Worm (Caenorhabditis elegans) whole organism, mixed stage, embryonic: ENCODE results near the gene C49C8.1.

Experiments
- M03D4.4 ChIP-seq: sonication (generic microtip); optimal IDR thresholded peaks from 2 replicates; lab custom pipeline; 2017; ENCODE audit warnings: mild to moderate bottlenecking, missing genetic modification characterization, missing compliant biosample characterization
- elt-3 ChIP-seq: fragments of 150-350 bp; optimal IDR thresholded peaks from 2 replicates; lab custom pipeline; 2014; ENCODE audit warnings: missing biosample characterization, missing genetic modification characterization

ce11 chrIV:8628262-8628661 is 26.1 kb upstream of the C49C8.1 start:
- no peak for TF ChIP-seq M03D4.4 (tag; lab: Kevin White, UChicago)
- TF ChIP-seq elt-3 (tag; lab: Kevin White, UChicago) = no peak
